Fruit fly (Drosophila melanogaster) whole organism: ENCODE results near the gene CG10561.

Experiments
- CG8478 ChIP-seq: fragments of >200 bp; optimal IDR thresholded peaks from 2 replicates; lab custom pipeline; 2018; ENCODE audit warnings: inconsistent platforms
- Dll ChIP-seq: fragments of >200 bp; optimal IDR thresholded peaks from 2 replicates; lab custom pipeline; 2017
- EcR ChIP-seq, 2 experiments: fragments of >200 bp; optimal IDR thresholded peaks; 2 replicates each; lab custom pipeline; 2017; ENCODE audit warnings: missing biosample characterization in 2 of 2, missing genetic modification characterization in 2 of 2, missing genetic modification reagents in 2 of 2
- pan ChIP-seq: fragments of >200 bp; optimal IDR thresholded peaks from 2 replicates; lab custom pipeline; 2017
- psq ChIP-seq: fragments of >200 bp; optimal IDR thresholded peaks from 2 replicates; lab custom pipeline; 2017
- usp ChIP-seq: fragments of >200 bp; optimal IDR thresholded peaks from 2 replicates; lab custom pipeline; 2017; ENCODE audit warnings: missing biosample characterization, missing genetic modification characterization, mixed read lengths

Gene CG10561

dm6 chr2L:19120196-19120950 lies 6.2 kb downstream of the CG10561 start, which contains the start of gene Ddc:
Gene Ddc (minus strand): TSS chr2L:19120306.
- no peak for TF ChIP-seq usp (GFP tag; lab: Kevin White, UChicago)
- no peak for TF ChIP-seq Dll (lab: Kevin White, UChicago)
- no peak for TF ChIP-seq CG8478 (lab: Kevin White, UChicago)
- TF ChIP-seq pan (lab: Kevin White, UChicago) = no peak
- no peak for TF ChIP-seq psq (lab: Kevin White, UChicago)
- no peak for TF ChIP-seq EcR (GFP tag; optimal IDR thresholded peaks at IDR 0.05; lab: Kevin White, UChicago)

dm6 chr2L:19120984-19121383 lies 6.8 kb downstream of the CG10561 start:
- no peak for TF ChIP-seq psq (lab: Kevin White, UChicago)

- no peak for TF ChIP-seq usp (GFP tag; lab: Kevin White, UChicago)
- no peak for TF ChIP-seq EcR (GFP tag; optimal IDR thresholded peaks at IDR 0.05; lab: Kevin White, UChicago)
- no peak for TF ChIP-seq psq (lab: Kevin White, UChicago)
- no peak for TF ChIP-seq Dll (lab: Kevin White, UChicago)
- no peak for TF ChIP-seq pan (lab: Kevin White, UChicago)
- TF ChIP-seq CG8478 (lab: Kevin White, UChicago) = no peak
Observed at dm6 chr2L:19123472-19124070, 9.4 kb downstream of the CG10561 start, which contains the start of gene Phb1. Gene Phb1 (minus strand): TSS chr2L:19123869.

dm6 chr2L:19126888-19127287 lies 12.7 kb downstream of the CG10561 start:
- no peak for TF ChIP-seq pan (lab: Kevin White, UChicago)
- TF ChIP-seq Dll (lab: Kevin White, UChicago) = no peak
- no peak for TF ChIP-seq EcR (GFP tag; optimal IDR thresholded peaks at IDR 0.05; lab: Kevin White, UChicago)
- no peak for TF ChIP-seq usp (GFP tag; lab: Kevin White, UChicago)
- TF ChIP-seq CG8478 (lab: Kevin White, UChicago) = no peak
- no peak for TF ChIP-seq psq (lab: Kevin White, UChicago)

dm6 chr2L:19131905-19132402 lies 17.8 kb downstream of the CG10561 start, which contains the start of the genes AsnRS and DCTN6-p27:
Gene AsnRS (minus strand): TSS chr2L:19131954.
Gene DCTN6-p27 (plus strand): TSS chr2L:19132323.
- TF ChIP-seq psq (lab: Kevin White, UChicago) (no peak), CG8478 (lab: Kevin White, UChicago) (no peak), usp (GFP tag; lab: Kevin White, UChicago) (no peak), EcR (GFP tag; optimal IDR thresholded peaks at IDR 0.05; lab: Kevin White, UChicago) (no peak), Dll (lab: Kevin White, UChicago) (no peak), pan (lab: Kevin White, UChicago) (no peak)

dm6 chr2L:19133465-19134365 lies 19.5 kb downstream of the CG10561 start, which contains the start of gene brat:
Gene brat (plus strand): TSS chr2L:19133816.
- TF ChIP-seq pan (lab: Kevin White, UChicago) (no peak), Dll (lab: Kevin White, UChicago) (no peak), psq (lab: Kevin White, UChicago) (no peak), usp (GFP tag; lab: Kevin White, UChicago) (no peak), CG8478 (lab: Kevin White, UChicago) (no peak), EcR (GFP tag; optimal IDR thresholded peaks at IDR 0.05; lab: Kevin White, UChicago) (no peak)

- TF ChIP-seq psq (lab: Kevin White, UChicago) (no peak), usp (GFP tag; lab: Kevin White, UChicago) (no peak), Dll (lab: Kevin White, UChicago) (no peak), EcR (GFP tag; optimal IDR thresholded peaks at IDR 0.05; lab: Kevin White, UChicago) (no peak), CG8478 (lab: Kevin White, UChicago) (no peak), pan (lab: Kevin White, UChicago) (no peak)
Observed at dm6 chr2L:19134366-19134689, 20.1 kb downstream of the CG10561 start.

- no peak for TF ChIP-seq pan (lab: Kevin White, UChicago)
- peak; percentile 69 for TF ChIP-seq Dll (lab: Kevin White, UChicago)
- TF ChIP-seq EcR (GFP tag; optimal IDR thresholded peaks at IDR 0.05; lab: Kevin White, UChicago) = no peak
- no peak for TF ChIP-seq psq (lab: Kevin White, UChicago)
Observed at dm6 chr2L:19134814-19135523, 20.8 kb downstream of the CG10561 start, which contains the start of gene Polr1D. Gene Polr1D (minus strand): TSS chr2L:19135233.

- no peak for TF ChIP-seq pan (lab: Kevin White, UChicago)
- no peak for TF ChIP-seq Dll (lab: Kevin White, UChicago)
- no peak for TF ChIP-seq EcR (GFP tag; optimal IDR thresholded peaks at IDR 0.05; lab: Kevin White, UChicago)
- TF ChIP-seq usp (GFP tag; lab: Kevin White, UChicago) = no peak
- no peak for TF ChIP-seq psq (lab: Kevin White, UChicago)
- no peak for TF ChIP-seq CG8478 (lab: Kevin White, UChicago)
Observed at dm6 chr2L:19135955-19136677, 21.9 kb downstream of the CG10561 start.
